Worm (Caenorhabditis elegans): ENCODE measurements around the gene abu-2.
"Not testable (repeated sequence)": the region's sequence is repeated elsewhere in the genome, so short reads cannot be mapped to it uniquely, and the experiment has no call there.

abu-2 gene

ce11 chrX:1409224-1409623 is 1.2 kb downstream of the abu-2 start:
- TF ChIP-seq ets-7 (tag; optimal IDR thresholded peaks at IDR 0.05) (no peak), hmbx-1 (tag; optimal IDR thresholded peaks at IDR 0.05) (no peak), flt-1 (GFP tag; IDR thresholded peaks at IDR 0.05) (no peak), ama-1 (optimal IDR thresholded peaks at IDR 0.05) (no peak), sea-1 (GFP tag; conservative IDR thresholded peaks at IDR 0.05) (no peak), pes-1 (GFP tag; IDR thresholded peaks at IDR 0.05) (no peak), tra-4 (tag; optimal IDR thresholded peaks at IDR 0.05) (no peak), tbx-11 (GFP tag; IDR thresholded peaks at IDR 0.05) (no peak), scrt-1 (GFP tag; IDR thresholded peaks at IDR 0.05) (no peak), aly-1 (tag; optimal IDR thresholded peaks at IDR 0.05) (no peak), ceh-13 (GFP tag; optimal IDR thresholded peaks at IDR 0.05) (no peak), ceh-36 (tag; optimal IDR thresholded peaks at IDR 0.05) (no peak), F13C5.2 (tag; optimal IDR thresholded peaks at IDR 0.05) (no peak), tbx-37 (GFP tag; conservative IDR thresholded peaks at IDR 0.05) (no peak), hnd-1 (tag; optimal IDR thresholded peaks at IDR 0.05) (no peak), B0310.2 (tag; optimal IDR thresholded peaks at IDR 0.05) (no peak)

ce11 chrX:1403971-1404370 is 6.5 kb downstream of the abu-2 start, which contains the start of gene ZK402.1:
TSS of gene ZK402.1 (plus strand) at chrX:1404271.
- TF ChIP-seq aly-1 (tag; optimal IDR thresholded peaks at IDR 0.05); hmg-4 (GFP tag; optimal IDR thresholded peaks at IDR 0.05); tbx-11 (GFP tag; IDR thresholded peaks at IDR 0.05): not testable (repeated sequence)

- not testable (repeated sequence) for TF ChIP-seq hnd-1 (tag; optimal IDR thresholded peaks at IDR 0.05); sea-1 (GFP tag; conservative IDR thresholded peaks at IDR 0.05); scrt-1 (GFP tag; IDR thresholded peaks at IDR 0.05)
Observed at ce11 chrX:1403444-1403843, 7.0 kb downstream of the abu-2 start, which contains the start of gene ZK402.2. TSS of gene ZK402.2 (plus strand) at chrX:1403744.

ce11 chrX:1401259-1401658 is 9.2 kb downstream of the abu-2 start, which contains the start of gene ZK402.5:
TSS of gene ZK402.5 (minus strand) at chrX:1401359.
- TF ChIP-seq pes-1 (GFP tag; IDR thresholded peaks at IDR 0.05) = no peak
- no peak for TF ChIP-seq hnd-1 (tag; optimal IDR thresholded peaks at IDR 0.05)
- TF ChIP-seq B0310.2 (tag; optimal IDR thresholded peaks at IDR 0.05) = no peak
- no peak for TF ChIP-seq tbx-11 (GFP tag; IDR thresholded peaks at IDR 0.05)
- no peak for TF ChIP-seq ets-7 (tag; optimal IDR thresholded peaks at IDR 0.05)
- no peak for TF ChIP-seq ceh-36 (tag; optimal IDR thresholded peaks at IDR 0.05)
- no peak for TF ChIP-seq aly-1 (tag; optimal IDR thresholded peaks at IDR 0.05)
- no peak for TF ChIP-seq ama-1 (optimal IDR thresholded peaks at IDR 0.05)
- TF ChIP-seq scrt-1 (GFP tag; IDR thresholded peaks at IDR 0.05) = no peak
- TF ChIP-seq hmbx-1 (tag; optimal IDR thresholded peaks at IDR 0.05) = no peak
- no peak for TF ChIP-seq hmg-4 (GFP tag; optimal IDR thresholded peaks at IDR 0.05)
- TF ChIP-seq flt-1 (GFP tag; IDR thresholded peaks at IDR 0.05) = no peak
- no peak for TF ChIP-seq sea-1 (GFP tag; conservative IDR thresholded peaks at IDR 0.05)
- TF ChIP-seq tra-4 (tag; optimal IDR thresholded peaks at IDR 0.05) = no peak

ce11 chrX:1397516-1397915 is 12.9 kb downstream of the abu-2 start, which contains the start of gene H39E20.1:
TSS of gene H39E20.1 (minus strand) at chrX:1397616.
- TF ChIP-seq pes-1 (GFP tag; IDR thresholded peaks at IDR 0.05) (no peak), tbx-37 (GFP tag; conservative IDR thresholded peaks at IDR 0.05) (no peak), hmbx-1 (tag; optimal IDR thresholded peaks at IDR 0.05) (no peak), sea-1 (GFP tag; conservative IDR thresholded peaks at IDR 0.05) (no peak), ceh-13 (GFP tag; optimal IDR thresholded peaks at IDR 0.05) (no peak), B0310.2 (tag; optimal IDR thresholded peaks at IDR 0.05) (no peak), flt-1 (GFP tag; IDR thresholded peaks at IDR 0.05) (no peak), ama-1 (optimal IDR thresholded peaks at IDR 0.05) (no peak), hnd-1 (tag; optimal IDR thresholded peaks at IDR 0.05) (no peak), ets-7 (tag; optimal IDR thresholded peaks at IDR 0.05) (no peak), ceh-36 (tag; optimal IDR thresholded peaks at IDR 0.05) (no peak), tra-4 (tag; optimal IDR thresholded peaks at IDR 0.05) (no peak), scrt-1 (GFP tag; IDR thresholded peaks at IDR 0.05) (no peak)

- no peak for TF ChIP-seq ama-1 (optimal IDR thresholded peaks at IDR 0.05)
- TF ChIP-seq ceh-13 (GFP tag; optimal IDR thresholded peaks at IDR 0.05) = no peak
- TF ChIP-seq flt-1 (GFP tag; IDR thresholded peaks at IDR 0.05) = no peak
- no peak for TF ChIP-seq hnd-1 (tag; optimal IDR thresholded peaks at IDR 0.05)
- TF ChIP-seq tbx-37 (GFP tag; conservative IDR thresholded peaks at IDR 0.05) = no peak
- no peak for TF ChIP-seq ets-7 (tag; optimal IDR thresholded peaks at IDR 0.05)
- TF ChIP-seq tbx-11 (GFP tag; IDR thresholded peaks at IDR 0.05) = no peak
- no peak for TF ChIP-seq hmbx-1 (tag; optimal IDR thresholded peaks at IDR 0.05)
- no peak for TF ChIP-seq tra-4 (tag; optimal IDR thresholded peaks at IDR 0.05)
- TF ChIP-seq scrt-1 (GFP tag; IDR thresholded peaks at IDR 0.05) = no peak
- no peak for TF ChIP-seq sea-1 (GFP tag; conservative IDR thresholded peaks at IDR 0.05)
- TF ChIP-seq B0310.2 (tag; optimal IDR thresholded peaks at IDR 0.05) = no peak
- TF ChIP-seq F13C5.2 (tag; optimal IDR thresholded peaks at IDR 0.05) = no peak
- TF ChIP-seq aly-1 (tag; optimal IDR thresholded peaks at IDR 0.05) = no peak
- no peak for TF ChIP-seq pes-1 (GFP tag; IDR thresholded peaks at IDR 0.05)
- TF ChIP-seq hmg-4 (GFP tag; optimal IDR thresholded peaks at IDR 0.05) = no peak
Observed at ce11 chrX:1395793-1396192, 14.7 kb downstream of the abu-2 start.

ce11 chrX:1394437-1394836 is 16.0 kb downstream of the abu-2 start:
- no peak for TF ChIP-seq hnd-1 (tag; optimal IDR thresholded peaks at IDR 0.05)
- no peak for TF ChIP-seq flt-1 (GFP tag; IDR thresholded peaks at IDR 0.05)
- TF ChIP-seq ama-1 (optimal IDR thresholded peaks at IDR 0.05) = no peak
- TF ChIP-seq tbx-11 (GFP tag; IDR thresholded peaks at IDR 0.05) = no peak
- TF ChIP-seq aly-1 (tag; optimal IDR thresholded peaks at IDR 0.05) = no peak
- TF ChIP-seq hmg-4 (GFP tag; optimal IDR thresholded peaks at IDR 0.05) = no peak
- no peak for TF ChIP-seq tra-4 (tag; optimal IDR thresholded peaks at IDR 0.05)
- TF ChIP-seq ets-7 (tag; optimal IDR thresholded peaks at IDR 0.05) = no peak
- TF ChIP-seq scrt-1 (GFP tag; IDR thresholded peaks at IDR 0.05) = no peak
- TF ChIP-seq ceh-36 (tag; optimal IDR thresholded peaks at IDR 0.05) = no peak
- no peak for TF ChIP-seq hmbx-1 (tag; optimal IDR thresholded peaks at IDR 0.05)
- TF ChIP-seq sea-1 (GFP tag; conservative IDR thresholded peaks at IDR 0.05) = no peak
- TF ChIP-seq pes-1 (GFP tag; IDR thresholded peaks at IDR 0.05) = no peak
- TF ChIP-seq F13C5.2 (tag; optimal IDR thresholded peaks at IDR 0.05) = no peak
- no peak for TF ChIP-seq ceh-13 (GFP tag; optimal IDR thresholded peaks at IDR 0.05)
- no peak for TF ChIP-seq tbx-37 (GFP tag; conservative IDR thresholded peaks at IDR 0.05)

Data from whole organism, early embryonic.